Worm (Caenorhabditis elegans) whole organism, L4 larva: Measurements from ENCODE around the gene M01H9.2.

Experiments
- F44E2.7 ChIP-seq: fragments of 200-800 bp; sonication (Bioruptor generic); IDR thresholded peaks from 2 replicates; pipeline ENCODE4 v2.1.2; 2022; ENCODE audit warnings: missing genetic modification characterization, missing compliant biosample characterization
- T20F7.1 ChIP-seq: fragments of 200-800 bp; sonication (Bioruptor generic); optimal IDR thresholded peaks from 2 replicates; lab custom pipeline; 2018; ENCODE audit warnings: mild to moderate bottlenecking, missing genetic modification characterization, missing compliant biosample characterization
- Y48G9A.11 ChIP-seq: fragments of 200-800 bp; sonication (Bioruptor generic); IDR thresholded peaks from 2 replicates; pipeline ENCODE4 v1.3.6; 2022; ENCODE audit warnings: missing genetic modification reagents, missing genetic modification characterization, missing compliant biosample characterization
- Y75B8A.6 ChIP-seq: fragments of 200-800 bp; sonication (Bioruptor generic); IDR thresholded peaks from 2 replicates; pipeline ENCODE4 v1.3.6; 2022; ENCODE audit warnings: missing genetic modification reagents, missing genetic modification characterization, missing compliant biosample characterization
- ZK546.5 ChIP-seq, 2 experiments: sonication (generic microtip); optimal IDR thresholded peaks; 2 replicates each; lab custom pipeline; 2017; ENCODE audit warnings: missing biosample characterization in 2 of 2, missing genetic modification characterization in 2 of 2
- aha-1 ChIP-seq: fragments of 150-350 bp; peaks from one replicate; lab custom pipeline; 2014; ENCODE audit warnings: missing biosample characterization, missing genetic modification characterization
- ama-1 ChIP-seq: fragments of 150-350 bp; optimal IDR thresholded peaks from 2 replicates; lab custom pipeline; 2014; ENCODE audit warnings: inconsistent platforms, mixed read lengths
- attf-4 ChIP-seq: sonication (generic microtip); optimal IDR thresholded peaks from 3 replicates; lab custom pipeline; 2017; ENCODE audit warnings: missing biosample characterization, missing genetic modification characterization
- ceh-20 ChIP-seq: fragments of 200-800 bp; sonication (Bioruptor generic); IDR thresholded peaks from 2 replicates; pipeline ENCODE4 v1.3.6; 2022; ENCODE audit warnings: missing genetic modification reagents, missing genetic modification characterization, missing compliant biosample characterization
- ceh-32 ChIP-seq: sonication (generic microtip); optimal IDR thresholded peaks from 2 replicates; lab custom pipeline; 2016; ENCODE audit warnings: mild to moderate bottlenecking, missing genetic modification characterization, missing compliant biosample characterization; ENCODE audit not compliant: poor library complexity
- ctbp-1 ChIP-seq: fragments of 200-800 bp; sonication (Bioruptor generic); IDR thresholded peaks from 2 replicates; pipeline ENCODE4 v1.3.6; 2022; ENCODE audit warnings: missing genetic modification reagents, missing genetic modification characterization, missing compliant biosample characterization
- daf-16 ChIP-seq, 3 experiments: sonication (generic microtip); optimal IDR thresholded peaks; 2 replicates each; lab custom pipeline; 2016 to 2017; ENCODE audit warnings: missing genetic modification characterization in 3 of 3, missing genetic modification reagents in 3 of 3, mild to moderate bottlenecking in 2 of 3, missing compliant biosample characterization in 2 of 3, missing biosample characterization in 1 of 3, moderate library complexity in 1 of 3
- daf-19 ChIP-seq: fragments of 200-800 bp; sonication (Bioruptor generic); conservative IDR thresholded peaks from 2 replicates; pipeline ENCODE4 v1.3.6; 2022; ENCODE audit warnings: missing genetic modification characterization, missing compliant biosample characterization
- daf-8 ChIP-seq: fragments of 200-800 bp; sonication (Bioruptor generic); IDR thresholded peaks from 2 replicates; pipeline ENCODE4 v1.3.6; 2022; ENCODE audit warnings: missing genetic modification characterization, missing compliant biosample characterization
- dmd-6 ChIP-seq: fragments of 200-800 bp; sonication (Bioruptor generic); IDR thresholded peaks from 2 replicates; pipeline ENCODE4 v1.3.6; 2022; ENCODE audit warnings: missing genetic modification reagents, missing genetic modification characterization, missing compliant biosample characterization
- dpl-1 ChIP-seq: fragments of 150-350 bp; optimal IDR thresholded peaks from 2 replicates; lab custom pipeline; 2014; ENCODE audit warnings: missing biosample characterization, missing genetic modification reagents, missing genetic modification characterization
- egl-43 ChIP-seq: fragments of 200-800 bp; sonication (Bioruptor generic); IDR thresholded peaks from 2 replicates; pipeline ENCODE4 v1.3.6; 2022; ENCODE audit warnings: missing genetic modification reagents, missing genetic modification characterization, missing compliant biosample characterization
- fkh-10 ChIP-seq: fragments of 150-350 bp; optimal IDR thresholded peaks from 2 replicates; lab custom pipeline; 2014; ENCODE audit warnings: missing biosample characterization, missing genetic modification reagents, missing genetic modification characterization
- hif-1 ChIP-seq, 2 experiments: sonication (generic microtip); optimal IDR thresholded peaks; 2 replicates each; lab custom pipeline; 2016 to 2017; ENCODE audit warnings: missing compliant biosample characterization in 2 of 2, missing genetic modification characterization in 2 of 2, missing genetic modification reagents in 2 of 2, missing genotype in 2 of 2, mild to moderate bottlenecking in 1 of 2
- hlh-30 ChIP-seq: sonication (generic microtip); optimal IDR thresholded peaks from 2 replicates; lab custom pipeline; 2017; ENCODE audit warnings: antibody characterized with exemption, mild to moderate bottlenecking, missing genetic modification characterization, missing compliant biosample characterization; ENCODE audit not compliant: insufficient read depth
- hmg-1.1 ChIP-seq: fragments of 200-800 bp; sonication (Bioruptor generic); IDR thresholded peaks from 2 replicates; pipeline ENCODE4 v1.3.6; 2022; ENCODE audit warnings: missing genetic modification reagents, missing genetic modification characterization, missing compliant biosample characterization
- jun-1 ChIP-seq: fragments of 150-350 bp; optimal IDR thresholded peaks from 2 replicates; lab custom pipeline; 2014; ENCODE audit warnings: missing biosample characterization, missing genetic modification reagents, missing genetic modification characterization
- lim-7 ChIP-seq: fragments of 200-800 bp; sonication (Bioruptor generic); IDR thresholded peaks from 2 replicates; pipeline ENCODE4 v1.3.6; 2022; ENCODE audit warnings: missing genetic modification characterization, missing compliant biosample characterization
- lin-1 ChIP-seq: fragments of 200-800 bp; sonication (Bioruptor generic); IDR thresholded peaks from 2 replicates; pipeline ENCODE4 v1.3.6; 2022; ENCODE audit warnings: missing genetic modification reagents, missing genetic modification characterization, missing compliant biosample characterization
- lin-29 ChIP-seq: fragments of 200-800 bp; sonication (Bioruptor generic); IDR thresholded peaks from 2 replicates; pipeline ENCODE4 v1.3.6; 2022; ENCODE audit warnings: missing genetic modification reagents, missing genetic modification characterization, missing compliant biosample characterization
- lin-38 ChIP-seq: fragments of 200-800 bp; sonication (Bioruptor generic); IDR thresholded peaks from 2 replicates; pipeline ENCODE4 v1.3.6; 2022; ENCODE audit warnings: missing genetic modification reagents, missing genetic modification characterization, missing compliant biosample characterization
- lin-39 ChIP-seq: fragments of 150-350 bp; optimal IDR thresholded peaks from 2 replicates; lab custom pipeline; 2014; ENCODE audit warnings: missing biosample characterization, missing genetic modification reagents, missing genetic modification characterization
- lir-3 ChIP-seq: sonication (generic microtip); optimal IDR thresholded peaks from 2 replicates; lab custom pipeline; 2016; ENCODE audit warnings: mild to moderate bottlenecking, missing genetic modification characterization, missing compliant biosample characterization
- lsy-2 ChIP-seq, 2 experiments: fragments of 150-350 bp in 1 of 2; sonication (generic microtip) in 1 of 2; optimal IDR thresholded peaks; 2 replicates each; lab custom pipeline; 2014 to 2017; ENCODE audit warnings: missing biosample characterization in 2 of 2, missing genetic modification characterization in 2 of 2
- mdt-29 ChIP-seq: fragments of 200-800 bp; sonication (Bioruptor generic); IDR thresholded peaks from 2 replicates; pipeline ENCODE4 v1.3.6; 2022; ENCODE audit warnings: missing genetic modification reagents, missing genetic modification characterization, missing compliant biosample characterization
- mep-1 ChIP-seq: fragments of 150-350 bp; sonication (generic microtip); optimal IDR thresholded peaks from 3 replicates; lab custom pipeline; 2014; ENCODE audit warnings: missing biosample characterization, missing genetic modification characterization
- mes-2 ChIP-seq: sonication (generic microtip); optimal IDR thresholded peaks from 2 replicates; lab custom pipeline; 2016; ENCODE audit warnings: missing genotype, mild to moderate bottlenecking, missing genetic modification characterization, missing compliant biosample characterization; ENCODE audit not compliant: poor library complexity, severe bottlenecking
- mxl-3 ChIP-seq: fragments of 200-800 bp; sonication (Bioruptor generic); optimal IDR thresholded peaks from 2 replicates; lab custom pipeline; 2018; ENCODE audit warnings: mild to moderate bottlenecking, missing genetic modification characterization, missing compliant biosample characterization
- nhr-10 ChIP-seq: fragments of 150-350 bp; optimal IDR thresholded peaks from 2 replicates; lab custom pipeline; 2014; ENCODE audit warnings: missing biosample characterization, missing genetic modification characterization
- nhr-6 ChIP-seq: fragments of 150-350 bp; optimal IDR thresholded peaks from 2 replicates; lab custom pipeline; 2014; ENCODE audit warnings: missing biosample characterization, missing genetic modification characterization
- nhr-77 ChIP-seq: fragments of 150-350 bp; optimal IDR thresholded peaks from 2 replicates; lab custom pipeline; 2014; ENCODE audit warnings: missing biosample characterization, missing genetic modification characterization
- php-3 ChIP-seq: fragments of 200-800 bp; sonication (Bioruptor generic); IDR thresholded peaks from 2 replicates; pipeline ENCODE4 v1.3.6; 2022; ENCODE audit warnings: missing genetic modification reagents, missing genetic modification characterization, missing compliant biosample characterization
- pqm-1 ChIP-seq: sonication (generic microtip); optimal IDR thresholded peaks from 2 replicates; lab custom pipeline; 2017; ENCODE audit warnings: missing biosample characterization, missing genetic modification characterization
- rbr-2 ChIP-seq: sonication (generic microtip); optimal IDR thresholded peaks from 2 replicates; lab custom pipeline; 2016; ENCODE audit warnings: missing genotype, missing genetic modification characterization, missing compliant biosample characterization
- tra-1 ChIP-seq: fragments of 200-800 bp; sonication (Bioruptor generic); IDR thresholded peaks from 2 replicates; pipeline ENCODE4 v1.3.6; 2022; ENCODE audit warnings: missing genetic modification reagents, missing genetic modification characterization, missing compliant biosample characterization
- unc-130 ChIP-seq: sonication (generic microtip); optimal IDR thresholded peaks from 2 replicates; lab custom pipeline; 2016; ENCODE audit warnings: missing genetic modification reagents, missing genetic modification characterization, missing compliant biosample characterization
- unc-62 ChIP-seq, 3 experiments: fragments of 150-350 bp in 1 of 3; sonication (generic microtip); optimal IDR thresholded peaks in 2 of 3; peaks in 1 of 3; 1 replicate in 1 of 3; 2 replicates in 2 of 3; lab custom pipeline; 2014 to 2017; ENCODE audit warnings: missing biosample characterization in 3 of 3, missing genetic modification characterization in 3 of 3, missing genetic modification reagents in 3 of 3, missing genotype in 1 of 3
- zfp-2 ChIP-seq: sonication (generic microtip); optimal IDR thresholded peaks from 2 replicates; lab custom pipeline; 2016; ENCODE audit warnings: mild to moderate bottlenecking, missing genetic modification characterization, missing compliant biosample characterization
- ztf-11 ChIP-seq: fragments of 150-350 bp; optimal IDR thresholded peaks from 2 replicates; lab custom pipeline; 2014; ENCODE audit warnings: missing biosample characterization, missing genetic modification characterization

M01H9.2 gene

DNA sequence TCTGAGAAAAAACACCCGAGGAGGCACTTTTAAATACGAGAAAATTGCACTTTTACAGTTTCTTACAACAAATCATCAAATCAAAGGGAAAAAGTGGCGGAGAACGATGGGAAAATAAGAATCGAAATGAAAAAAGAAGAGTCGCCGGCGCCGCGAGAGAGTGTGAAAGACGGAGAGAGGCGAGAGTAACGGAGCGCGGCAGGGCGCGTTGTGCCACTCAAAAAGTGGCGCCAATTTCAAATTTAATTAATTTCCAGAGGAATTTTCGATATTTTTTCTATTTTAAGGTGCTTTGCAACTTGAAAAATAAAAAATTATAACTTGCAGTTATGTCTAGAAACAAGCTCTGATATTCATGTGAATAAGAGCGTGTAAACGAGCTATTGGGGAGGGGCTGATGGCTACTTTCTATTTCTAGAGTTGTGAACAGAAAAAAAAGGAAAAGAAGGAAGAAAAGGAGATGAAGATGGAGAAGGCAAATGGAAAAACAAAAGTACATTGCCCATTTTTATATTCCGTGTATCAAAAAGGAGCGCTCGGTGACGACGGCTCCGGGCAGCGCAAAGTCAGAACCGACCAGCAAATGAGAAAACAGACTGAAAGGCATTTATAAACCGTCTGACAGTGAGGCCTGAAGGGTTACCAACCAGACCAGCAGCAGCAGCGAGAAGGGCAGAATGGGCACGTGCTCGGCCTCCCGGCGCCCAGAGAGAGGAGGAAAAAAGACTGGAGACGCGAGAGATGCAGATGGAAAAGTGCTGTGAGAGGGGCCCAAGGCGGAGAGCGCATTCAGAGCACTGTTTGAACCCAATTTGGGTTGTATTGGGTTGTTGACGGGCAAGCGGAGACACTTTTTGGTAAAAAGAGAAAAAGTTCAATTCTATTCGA is 8.1 kb upstream of the M01H9.2 start (continued):
- TF ChIP-seq php-3 (no peak), lin-1 (GFP tag; lab: Robert Waterston, UW) (0 out of 2 replicates have a peak, but pooled peaks have one; percentile 49), egl-43 (GFP tag; lab: Robert Waterston, UW) (peak; percentile 59; the same call in 1 of the 2 replicates), aha-1 (tag; lab: Kevin White, UChicago) (peak; percentile 99), daf-19 (no peak), hlh-30 (tag; lab: Kevin White, UChicago) (peak; percentile 89), daf-16 (GFP tag; optimal IDR thresholded peaks at IDR 0.05; lab: Kevin White, UChicago) (peak in 1 of 2 experiments; percentile 15), daf-16 (tag; optimal IDR thresholded peaks at IDR 0.05; lab: Kevin White, UChicago) (peak; percentile 71), tra-1 (0 out of 2 replicates have a peak, but pooled peaks have one; percentile 39), lim-7 (GFP tag; lab: Robert Waterston, UW) (peak; percentile 45; the same call in 1 of the 2 replicates), dmd-6 (GFP tag; lab: Robert Waterston, UW) (peak; percentile 45), ama-1 (lab: Kevin White, UChicago) (peak; percentile 32), nhr-77 (peak; percentile 51), lsy-2 (tag; optimal IDR thresholded peaks at IDR 0.05; lab: Kevin White, UChicago) (peak in 1 of 2 experiments; percentile 40), mes-2 (tag; lab: Kevin White, UChicago) (peak; percentile 48), T20F7.1 (GFP tag; lab: Kevin White, UChicago) (peak; percentile 7), ceh-20 (GFP tag; lab: Robert Waterston, UW) (peak; percentile 32; the same call in 1 of the 2 replicates), dpl-1 (peak; percentile 56), lin-29 (GFP tag; lab: Robert Waterston, UW) (0 out of 2 replicates have a peak, but pooled peaks have one; percentile 9), mxl-3 (peak; percentile 76), mdt-29 (GFP tag; lab: Robert Waterston, UW) (no peak), ZK546.5 (tag; optimal IDR thresholded peaks at IDR 0.05; lab: Kevin White, UChicago) (no peak), F44E2.7 (no peak), Y75B8A.6 (GFP tag; lab: Robert Waterston, UW) (no peak), pqm-1 (tag; lab: Kevin White, UChicago) (no peak), ctbp-1 (GFP tag; lab: Robert Waterston, UW) (peak; percentile 35; the same call in 1 of the 2 replicates), hif-1 (tag; optimal IDR thresholded peaks at IDR 0.05; lab: Kevin White, UChicago) (peak in 1 of 2 experiments; percentile 6), hmg-1.1 (GFP tag; lab: Robert Waterston, UW) (peak; percentile 66), nhr-10 (tag; lab: Kevin White, UChicago) (no peak), lir-3 (tag; lab: Kevin White, UChicago) (no peak), unc-62 (GFP tag; optimal IDR thresholded peaks at IDR 0.05 in 1 of 2; lab: Kevin White, UChicago) (peak in 1 of 2 experiments; percentile 97), unc-62 (tag; optimal IDR thresholded peaks at IDR 0.05; lab: Kevin White, UChicago) (no peak), Y48G9A.11 (GFP tag; lab: Robert Waterston, UW) (0 out of 2 replicates have a peak, but pooled peaks have one; percentile 17), nhr-6 (tag; lab: Kevin White, UChicago) (peak; percentile 45), fkh-10 (no peak)

DNA sequence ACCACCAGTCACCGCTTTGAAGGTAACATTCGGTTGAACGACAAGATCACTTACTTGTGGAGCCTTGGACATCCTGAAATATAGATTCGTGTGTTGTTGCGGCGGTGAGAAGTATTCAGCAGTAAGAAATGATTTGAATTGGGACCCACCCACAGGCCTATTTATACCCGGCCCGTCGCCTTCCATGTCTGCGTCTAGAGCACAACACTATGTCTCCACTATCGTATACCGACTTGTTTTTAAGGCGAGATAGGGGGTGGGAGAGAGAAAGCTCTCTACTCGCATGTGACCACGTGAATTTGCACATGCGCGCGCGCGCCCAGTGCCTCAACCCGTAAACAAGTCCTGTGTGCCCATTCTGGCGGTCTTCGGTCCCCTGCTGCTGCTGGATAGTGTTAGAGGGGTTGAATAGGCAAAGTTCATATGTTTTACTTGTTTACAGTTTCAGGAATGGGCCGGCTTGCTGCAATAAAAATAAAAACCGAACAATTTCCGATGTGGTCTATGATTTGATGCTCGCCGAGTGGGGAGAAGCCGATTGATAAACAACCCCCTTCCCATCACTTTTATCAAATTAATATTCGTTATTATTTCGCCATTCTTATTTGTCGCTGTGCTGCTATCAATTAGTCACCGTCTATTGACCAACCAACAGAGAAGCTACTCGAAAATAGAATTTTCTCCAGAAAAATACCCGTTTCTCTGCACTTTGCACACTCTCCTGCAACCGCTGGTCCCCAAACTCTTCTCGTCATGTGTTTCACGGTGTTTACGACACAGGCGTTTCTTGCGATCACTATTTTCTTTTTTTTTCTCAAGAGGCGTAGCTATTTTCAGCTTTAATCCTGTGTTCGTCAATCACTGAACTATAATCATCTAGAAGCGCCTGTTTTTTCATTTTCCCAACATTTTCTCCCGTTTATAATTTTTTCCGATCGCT is 7.0 kb upstream of the M01H9.2 start:
- TF ChIP-seq jun-1 (tag; lab: Kevin White, UChicago) (no peak), hmg-1.1 (GFP tag; lab: Robert Waterston, UW) (peak; percentile 60), ctbp-1 (GFP tag; lab: Robert Waterston, UW) (no peak; the same call in none of the 2 replicates), unc-130 (GFP tag; lab: Kevin White, UChicago) (no peak), zfp-2 (no peak), ceh-32 (tag; lab: Kevin White, UChicago) (no peak), hif-1 (tag; optimal IDR thresholded peaks at IDR 0.05; lab: Kevin White, UChicago) (peak; percentile 1 to 71), attf-4 (tag; lab: Kevin White, UChicago) (no peak), ztf-11 (tag; lab: Kevin White, UChicago) (no peak), daf-8 (GFP tag; lab: Robert Waterston, UW) (no peak), lin-38 (GFP tag; lab: Robert Waterston, UW) (no peak; the same call in none of the 2 replicates), aha-1 (tag; lab: Kevin White, UChicago) (peak; percentile 96), mep-1 (tag; lab: Kevin White, UChicago) (peak; percentile 58), dmd-6 (GFP tag; lab: Robert Waterston, UW) (peak; percentile 82), lin-39 (tag; lab: Kevin White, UChicago) (no peak), T20F7.1 (GFP tag; lab: Kevin White, UChicago) (no peak), rbr-2 (tag; lab: Kevin White, UChicago) (peak; percentile 79)
